Fruit fly (Drosophila melanogaster) whole organism, embryonic: ENCODE results near the gene ninaB.

ENCODE experiments used
- Atf-2 ChIP-seq: fragments of 200-800 bp; sonication (Bioruptor generic); optimal IDR thresholded peaks from 2 replicates; lab custom pipeline; 2016; ENCODE audit warnings: missing biosample characterization, missing genetic modification characterization
- BEAF-32 ChIP-seq: fragments of 200-800 bp; sonication (Bioruptor generic); optimal IDR thresholded peaks from 3 replicates; lab custom pipeline; 2017; ENCODE audit warnings: missing biosample characterization, missing genetic modification characterization, mild to moderate bottlenecking, moderate library complexity, missing genetic modification reagents
- CG10959 ChIP-seq: fragments of 200-800 bp; sonication (Bioruptor generic); IDR thresholded peaks from 2 replicates; pipeline ENCODE4 v1.3.6; 2022; ENCODE audit warnings: missing biosample characterization, missing genetic modification characterization
- CG11504 ChIP-seq: fragments of 200-800 bp; sonication (Bioruptor generic); optimal IDR thresholded peaks from 3 replicates; lab custom pipeline; 2019; ENCODE audit warnings: missing biosample characterization, mild to moderate bottlenecking, missing genetic modification characterization, moderate library complexity
- CG12744 ChIP-seq: fragments of 200-800 bp; sonication (Bioruptor generic); optimal IDR thresholded peaks from 2 replicates; lab custom pipeline; 2016; ENCODE audit warnings: missing biosample characterization, missing genetic modification characterization
- CG13287 ChIP-seq: fragments of 200-800 bp; sonication (Bioruptor generic); IDR thresholded peaks from 2 replicates; pipeline ENCODE4 v1.3.6; 2022; ENCODE audit warnings: missing biosample characterization, missing genetic modification characterization; ENCODE audit not compliant: partially characterized antibody
- CG14050 ChIP-seq: fragments of 200-800 bp; sonication (Bioruptor generic); IDR thresholded peaks from 3 replicates; pipeline ENCODE4 v1.3.6; 2022; ENCODE audit warnings: missing biosample characterization, missing genetic modification characterization
- CG1832 ChIP-seq: fragments of 200-800 bp; sonication (Bioruptor generic); optimal IDR thresholded peaks from 2 replicates; lab custom pipeline; 2017; ENCODE audit warnings: missing biosample characterization, mild to moderate bottlenecking, missing genetic modification characterization, inconsistent platforms
- CG2116 ChIP-seq: fragments of 200-800 bp; sonication (Bioruptor generic); optimal IDR thresholded peaks from 3 replicates; lab custom pipeline; 2018; ENCODE audit warnings: missing biosample characterization, mild to moderate bottlenecking, missing genetic modification characterization
- CG31365 ChIP-seq: fragments of 200-800 bp; sonication (Bioruptor generic); optimal IDR thresholded peaks from 2 replicates; lab custom pipeline; 2018; ENCODE audit warnings: missing biosample characterization, mild to moderate bottlenecking, missing genetic modification characterization
- CG32532 ChIP-seq: fragments of 200-800 bp; sonication (Bioruptor generic); IDR thresholded peaks from 2 replicates; pipeline ENCODE4 v1.3.6; 2022; ENCODE audit warnings: missing biosample characterization, missing genetic modification characterization
- CG32767 ChIP-seq: fragments of 200-800 bp; sonication (Bioruptor generic); IDR thresholded peaks from 2 replicates; pipeline ENCODE4 v1.3.6; 2022; ENCODE audit warnings: missing biosample characterization, missing genetic modification characterization
- CG32772 ChIP-seq: fragments of 200-800 bp; sonication (Bioruptor generic); IDR thresholded peaks from 2 replicates; pipeline ENCODE4 v1.3.6; 2022; ENCODE audit warnings: missing biosample characterization, missing genetic modification characterization
- CG3281 ChIP-seq: fragments of 200-800 bp; sonication (Bioruptor generic); optimal IDR thresholded peaks from 3 replicates; lab custom pipeline; 2017; ENCODE audit warnings: missing biosample characterization, mild to moderate bottlenecking, missing genetic modification characterization
- CG34224 ChIP-seq: fragments of 200-800 bp; sonication (Bioruptor generic); IDR thresholded peaks from 3 replicates; pipeline ENCODE4 v1.3.6; 2022; ENCODE audit warnings: missing biosample characterization, missing genetic modification characterization; ENCODE audit not compliant: partially characterized antibody
- CG34422 ChIP-seq: fragments of 200-800 bp; sonication (Bioruptor generic); IDR thresholded peaks from 3 replicates; pipeline ENCODE4 v1.3.6; 2022; ENCODE audit warnings: missing biosample characterization, missing genetic modification characterization
- CG4617 ChIP-seq: fragments of 200-800 bp; sonication (Bioruptor generic); optimal IDR thresholded peaks from 3 replicates; lab custom pipeline; 2016; ENCODE audit warnings: missing biosample characterization, missing genetic modification characterization, borderline replicate concordance
- CG4854 ChIP-seq: fragments of 200-800 bp; sonication (Bioruptor generic); optimal IDR thresholded peaks from 2 replicates; lab custom pipeline; 2016; ENCODE audit warnings: missing biosample characterization, missing genetic modification characterization, inconsistent platforms
- CG7839 ChIP-seq: fragments of 200-800 bp; sonication (Bioruptor generic); optimal IDR thresholded peaks from 3 replicates; lab custom pipeline; 2018; ENCODE audit warnings: missing biosample characterization, mild to moderate bottlenecking, missing genetic modification characterization, moderate library complexity
- CG7928 ChIP-seq: fragments of 200-800 bp; sonication (Bioruptor generic); optimal IDR thresholded peaks from 2 replicates; lab custom pipeline; 2017; ENCODE audit warnings: missing biosample characterization, mild to moderate bottlenecking, missing genetic modification characterization
- CG9215 ChIP-seq: fragments of 200-800 bp; sonication (Bioruptor generic); IDR thresholded peaks from 2 replicates; pipeline ENCODE4 v1.3.6; 2022; ENCODE audit warnings: missing biosample characterization, missing genetic modification characterization
- CG9876 ChIP-seq: fragments of 200-800 bp; sonication (Bioruptor generic); optimal IDR thresholded peaks from 2 replicates; lab custom pipeline; 2016; ENCODE audit warnings: missing biosample characterization, missing genetic modification characterization
- CoRest ChIP-seq: fragments of 200-800 bp; sonication (Bioruptor generic); optimal IDR thresholded peaks from 3 replicates; lab custom pipeline; 2018; ENCODE audit warnings: missing biosample characterization, mild to moderate bottlenecking, missing genetic modification characterization, moderate library complexity
- Ets65A ChIP-seq: fragments of 200-800 bp; sonication (Bioruptor generic); peaks from one replicate; lab custom pipeline; 2016; ENCODE audit warnings: missing biosample characterization, missing genetic modification characterization
- Hr39 ChIP-seq: fragments of >200 bp; optimal IDR thresholded peaks from 2 replicates; lab custom pipeline; 2017
- Med ChIP-seq: fragments of 200-800 bp; sonication (Bioruptor generic); peaks from one replicate; lab custom pipeline; 2016; ENCODE audit warnings: missing biosample characterization, missing genetic modification characterization, mild to moderate bottlenecking, inconsistent platforms, moderate library complexity
- Rfx ChIP-seq: fragments of 200-800 bp; sonication (Bioruptor generic); IDR thresholded peaks from 2 replicates; pipeline ENCODE4 v1.3.6; 2022; ENCODE audit warnings: missing biosample characterization, missing genetic modification characterization
- Sox102F ChIP-seq: fragments of 200-800 bp; sonication (Bioruptor generic); optimal IDR thresholded peaks from 2 replicates; lab custom pipeline; 2018; ENCODE audit warnings: missing biosample characterization, mild to moderate bottlenecking, missing genetic modification characterization, moderate library complexity
- Sry-β ChIP-seq: fragments of 200-800 bp; sonication (Bioruptor generic); optimal IDR thresholded peaks from 2 replicates; lab custom pipeline; 2018; ENCODE audit warnings: missing biosample characterization, mild to moderate bottlenecking, missing genetic modification characterization, moderate library complexity
- Xrp1 ChIP-seq: fragments of 200-800 bp; sonication (Bioruptor generic); IDR thresholded peaks from 2 replicates; pipeline ENCODE4 v1.3.6; 2022; ENCODE audit warnings: missing biosample characterization, missing genetic modification characterization
- al ChIP-seq: fragments of 200-800 bp; sonication (Bioruptor generic); IDR thresholded peaks from 2 replicates; pipeline ENCODE4 v1.3.6; 2022; ENCODE audit warnings: missing biosample characterization, missing genetic modification characterization
- ase ChIP-seq: fragments of 200-800 bp; sonication (Bioruptor generic); IDR thresholded peaks from 3 replicates; pipeline ENCODE4 v1.3.6; 2022; ENCODE audit warnings: missing biosample characterization, missing genetic modification characterization
- cad ChIP-seq: fragments of >200 bp; optimal IDR thresholded peaks from 2 replicates; lab custom pipeline; 2017; ENCODE audit warnings: missing biosample characterization, missing genetic modification characterization
- chif ChIP-seq, 2 experiments: fragments of 200-800 bp; sonication (Bioruptor generic); optimal IDR thresholded peaks; 3 replicates each; lab custom pipeline; 2016; ENCODE audit warnings: missing biosample characterization in 2 of 2, missing genetic modification characterization in 2 of 2
- chm ChIP-seq: fragments of 200-800 bp; sonication (Bioruptor generic); IDR thresholded peaks from 2 replicates; pipeline ENCODE4 v1.3.6; 2022; ENCODE audit warnings: missing biosample characterization, missing genetic modification characterization
- ci ChIP-seq: fragments of 200-800 bp; sonication (Bioruptor generic); IDR thresholded peaks from 3 replicates; pipeline ENCODE4 v1.3.6; 2022; ENCODE audit warnings: missing biosample characterization, missing genetic modification characterization
- crp ChIP-seq, 2 experiments: fragments of 200-800 bp; sonication (Bioruptor generic); optimal IDR thresholded peaks; 2 replicates in 1 of 2; 3 replicates in 1 of 2; lab custom pipeline; 2017; ENCODE audit warnings: missing biosample characterization in 2 of 2, missing genetic modification characterization in 2 of 2, mild to moderate bottlenecking in 1 of 2, moderate library complexity in 1 of 2
- cwo ChIP-seq: fragments of 200-800 bp; sonication (Bioruptor generic); optimal IDR thresholded peaks from 3 replicates; lab custom pipeline; 2017; ENCODE audit warnings: missing biosample characterization, missing genetic modification characterization, mild to moderate bottlenecking, moderate library complexity, missing genetic modification reagents
- ftz-f1 ChIP-seq: fragments of 200-800 bp; sonication (Bioruptor generic); optimal IDR thresholded peaks from 2 replicates; lab custom pipeline; 2016; ENCODE audit warnings: missing biosample characterization, missing genetic modification characterization
- gro ChIP-seq: fragments of 200-800 bp; sonication (Bioruptor generic); optimal IDR thresholded peaks from 2 replicates; lab custom pipeline; 2016; ENCODE audit warnings: missing biosample characterization, missing genetic modification characterization
- h ChIP-seq: fragments of >200 bp; optimal IDR thresholded peaks from 2 replicates; lab custom pipeline; 2017
- ken ChIP-seq: fragments of 200-800 bp; sonication (Bioruptor generic); IDR thresholded peaks from 3 replicates; pipeline ENCODE4 v1.3.6; 2022; ENCODE audit warnings: missing biosample characterization, missing genetic modification characterization
- nerfin-1 ChIP-seq: fragments of 200-800 bp; sonication (Bioruptor generic); optimal IDR thresholded peaks from 3 replicates; lab custom pipeline; 2019; ENCODE audit warnings: missing biosample characterization, mild to moderate bottlenecking, missing genetic modification characterization, moderate library complexity
- pzg ChIP-seq: fragments of 200-800 bp; sonication (Bioruptor generic); optimal IDR thresholded peaks from 3 replicates; lab custom pipeline; 2018; ENCODE audit warnings: missing biosample characterization, mild to moderate bottlenecking, missing genetic modification characterization, moderate library complexity
- row ChIP-seq: fragments of 200-800 bp; sonication (Bioruptor generic); IDR thresholded peaks from 3 replicates; pipeline ENCODE4 v1.3.6; 2022; ENCODE audit warnings: missing biosample characterization, missing genetic modification characterization
- sens ChIP-seq: fragments of 200-800 bp; sonication (Bioruptor generic); peaks from one replicate; lab custom pipeline; 2016; ENCODE audit warnings: missing biosample characterization, missing genetic modification characterization
- slou ChIP-seq: fragments of 200-800 bp; sonication (Bioruptor generic); optimal IDR thresholded peaks from 3 replicates; lab custom pipeline; 2016; ENCODE audit warnings: missing biosample characterization, missing genetic modification characterization
- sna ChIP-seq: fragments of 200-800 bp; sonication (Bioruptor generic); IDR thresholded peaks from 2 replicates; pipeline ENCODE4 v1.3.6; 2022; ENCODE audit warnings: missing biosample characterization, missing genetic modification characterization; ENCODE audit not compliant: partially characterized antibody
- sug ChIP-seq: fragments of 200-800 bp; optimal IDR thresholded peaks from 2 replicates; lab custom pipeline; 2019; ENCODE audit warnings: missing biosample characterization, mild to moderate bottlenecking, missing genetic modification characterization, moderate library complexity
- unc-4 ChIP-seq: fragments of 200-800 bp; sonication (Bioruptor generic); IDR thresholded peaks from 2 replicates; pipeline ENCODE4 v1.3.6; 2022; ENCODE audit warnings: missing biosample characterization, missing genetic modification characterization; ENCODE audit not compliant: partially characterized antibody
- usp ChIP-seq: fragments of >200 bp; optimal IDR thresholded peaks from 2 replicates; lab custom pipeline; 2017; ENCODE audit warnings: missing biosample characterization, missing genetic modification characterization

ninaB gene

DNA sequence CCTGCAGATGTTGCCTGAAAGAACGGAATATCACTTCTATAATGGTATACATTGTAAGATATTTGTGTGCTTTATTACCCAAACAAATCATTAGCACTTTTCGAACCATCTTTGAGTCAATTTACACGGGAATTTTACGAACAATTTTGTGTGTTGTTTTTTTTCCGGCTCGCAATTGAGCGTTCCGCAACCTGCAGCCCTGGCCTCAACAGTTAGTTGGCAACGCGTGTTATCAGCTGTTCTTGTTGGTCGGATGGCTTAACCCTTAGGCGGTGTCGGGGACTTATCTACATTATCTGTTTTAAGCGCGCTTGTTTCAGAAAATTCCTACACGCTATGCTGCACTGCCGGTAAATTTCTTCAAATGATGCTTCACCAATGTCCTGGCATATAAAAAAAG lies 10.3 kb downstream of the ninaB start (continued):
- TF ChIP-seq Med (GFP tag; lab: Kevin White, UChicago) (peak; percentile 48), CG9215 (GFP tag; lab: Robert Waterston, UW) (no peak), CoRest (no peak), ftz-f1 (GFP tag; lab: Kevin White, UChicago) (peak; percentile 73), ci (GFP tag; lab: Robert Waterston, UW) (peak; percentile 34; the same call in 1 of the 3 replicates), Hr39 (lab: Kevin White, UChicago) (no peak), CG9876 (GFP tag; lab: Kevin White, UChicago) (no peak), usp (GFP tag; lab: Kevin White, UChicago) (no peak), ase (GFP tag; lab: Robert Waterston, UW) (no peak), pzg (peak; percentile 69), Sox102F (GFP tag; lab: Kevin White, UChicago) (no peak), sna (GFP tag; lab: Robert Waterston, UW) (0 out of 2 replicates have a peak, but pooled peaks have one; percentile 26), CG4617 (peak; percentile 38), CG2116 (GFP tag; lab: Kevin White, UChicago) (peak; percentile 26), CG32532 (GFP tag; lab: Robert Waterston, UW) (0 out of 2 replicates have a peak, but pooled peaks have one; percentile 15), cad (GFP tag; lab: Kevin White, UChicago) (no peak), Xrp1 (GFP tag; lab: Robert Waterston, UW) (peak; percentile 23; the same call in 1 of the 2 replicates), CG11504 (peak; percentile 60), CG10959 (peak; percentile 98), row (peak; percentile 89), CG12744 (GFP tag; lab: Kevin White, UChicago) (no peak), ken (GFP tag; lab: Robert Waterston, UW) (peak; percentile 51; the same call in 1 of the 3 replicates), Ets65A (GFP tag; lab: Kevin White, UChicago) (peak; percentile 55), Sry-β (GFP tag; lab: Kevin White, UChicago) (no peak), Rfx (peak; percentile 47), Atf-2 (no peak), CG32767 (GFP tag; lab: Robert Waterston, UW) (0 out of 2 replicates have a peak, but pooled peaks have one; percentile 36), CG1832 (GFP tag; lab: Kevin White, UChicago) (no peak), al (GFP tag; lab: Robert Waterston, UW) (0 out of 2 replicates have a peak, but pooled peaks have one; percentile 7), sens (peak; percentile 70), CG34422 (GFP tag; lab: Robert Waterston, UW) (peak; percentile 81; the same call in 1 of the 3 replicates), h (no peak), sug (tag; lab: Kevin White, UChicago) (peak; percentile 1), CG13287 (GFP tag; lab: Robert Waterston, UW) (peak; percentile 53), chm (GFP tag; lab: Robert Waterston, UW) (0 out of 2 replicates have a peak, but pooled peaks have one; percentile 37), CG34224 (0 out of 3 replicates have a peak, but pooled peaks have one; percentile 26), CG31365 (peak; percentile 1), crp (GFP tag; optimal IDR thresholded peaks at IDR 0.05; lab: Kevin White, UChicago) (peak; percentile 91 to 97), CG7928 (GFP tag; lab: Kevin White, UChicago) (peak; percentile 94), nerfin-1 (peak; percentile 19), CG7839 (tag; lab: Kevin White, UChicago) (peak; percentile 15), gro (peak; percentile 17), CG32772 (GFP tag; lab: Robert Waterston, UW) (peak; percentile 55), BEAF-32 (GFP tag; lab: Kevin White, UChicago) (peak; percentile 5), unc-4 (GFP tag; lab: Robert Waterston, UW) (no peak), CG4854 (peak; percentile 93), slou (no peak), CG14050 (GFP tag; lab: Robert Waterston, UW) (no peak), chif (GFP tag; optimal IDR thresholded peaks at IDR 0.05; lab: Kevin White, UChicago) (peak in 1 of 2 experiments; percentile 18), CG3281 (GFP tag; lab: Kevin White, UChicago) (peak; percentile 61), cwo (GFP tag; lab: Kevin White, UChicago) (no peak)
